Fruit fly (Drosophila melanogaster): Measurements from ENCODE around the gene CG11885.

Gene CG11885

dm6 chr2L:435311-435806 is 14.1 kb upstream of the CG11885 start (continued):
- TF ChIP-seq lov (optimal IDR thresholded peaks at IDR 0.05) = no peak
- 0 out of 3 replicates have a peak, but pooled peaks have one; percentile 17 for TF ChIP-seq lov (GFP tag; IDR thresholded peaks at IDR 0.05)
- no peak for TF ChIP-seq Chrac-16 (GFP tag; optimal IDR thresholded peaks at IDR 0.05)
- no peak for TF ChIP-seq HLH54F (GFP tag; optimal IDR thresholded peaks at IDR 0.05)
- no peak for TF ChIP-seq bowl (GFP tag; IDR thresholded peaks at IDR 0.05)
- no peak for TF ChIP-seq zfh1 (GFP tag; IDR thresholded peaks at IDR 0.05)
- no peak for TF ChIP-seq CG2129 (GFP tag; IDR thresholded peaks at IDR 0.05; ENCODE audit: partially characterized antibody)
- no peak for TF ChIP-seq stwl (tag; optimal IDR thresholded peaks at IDR 0.05)
- no peak for TF ChIP-seq Hr3 (GFP tag; optimal IDR thresholded peaks at IDR 0.05)
- TF ChIP-seq Mes4 (GFP tag; optimal IDR thresholded peaks at IDR 0.05) = no peak
- TF ChIP-seq CG12071 (GFP tag; optimal IDR thresholded peaks at IDR 0.05) = no peak
- TF ChIP-seq so (GFP tag; IDR thresholded peaks at IDR 0.05) = 0 out of 3 replicates have a peak, but pooled peaks have one; percentile 44
- TF ChIP-seq CG7556 (GFP tag; optimal IDR thresholded peaks at IDR 0.05) = no peak
- TF ChIP-seq CG12942 (GFP tag; optimal IDR thresholded peaks at IDR 0.05) = no peak
- no peak for TF ChIP-seq nom (GFP tag; optimal IDR thresholded peaks at IDR 0.05)
- TF ChIP-seq bab2 (GFP tag; optimal IDR thresholded peaks at IDR 0.05) = no peak
- no peak for TF ChIP-seq CG2202 (tag; optimal IDR thresholded peaks at IDR 0.05)
- no peak for TF ChIP-seq lola (GFP tag; optimal IDR thresholded peaks at IDR 0.05)
- TF ChIP-seq CG18011 (GFP tag; optimal IDR thresholded peaks at IDR 0.05) = no peak
- TF ChIP-seq Sry-β (GFP tag; optimal IDR thresholded peaks at IDR 0.05) = no peak
- no peak for TF ChIP-seq CG15514 (GFP tag; optimal IDR thresholded peaks at IDR 0.05)
- TF ChIP-seq MBD-R2 (GFP tag; IDR thresholded peaks at IDR 0.05) = no peak
- no peak for TF ChIP-seq CG4282 (GFP tag; optimal IDR thresholded peaks at IDR 0.05)
- TF ChIP-seq sim (GFP tag; IDR thresholded peaks at IDR 0.05) = no peak
- no peak for TF ChIP-seq Doc3 (GFP tag; IDR thresholded peaks at IDR 0.05; ENCODE audit: partially characterized antibody)
- no peak for TF ChIP-seq CG18262 (tag; optimal IDR thresholded peaks at IDR 0.05)
- no peak for TF ChIP-seq ftz-f1 (GFP tag; optimal IDR thresholded peaks at IDR 0.05)
- no peak for TF ChIP-seq maf-S (GFP tag; optimal IDR thresholded peaks at IDR 0.05)
- TF ChIP-seq B-H1 (GFP tag; IDR thresholded peaks at IDR 0.05) = no peak
- no peak for TF ChIP-seq slp2 (GFP tag; optimal IDR thresholded peaks at IDR 0.05)
- no peak for TF ChIP-seq NFAT (GFP tag; IDR thresholded peaks at IDR 0.05)
- no peak for TF ChIP-seq CG4617 (GFP tag; optimal IDR thresholded peaks at IDR 0.05; ENCODE audit: borderline replicate concordance)
- TF ChIP-seq ham (GFP tag; IDR thresholded peaks at IDR 0.05) = no peak
- no peak for TF ChIP-seq Nf-YA (GFP tag; IDR thresholded peaks at IDR 0.05)
- no peak for TF ChIP-seq gce (GFP tag; IDR thresholded peaks at IDR 0.05)
- TF ChIP-seq wor (GFP tag; IDR thresholded peaks at IDR 0.05) = no peak
- TF ChIP-seq CG9437 (GFP tag; optimal IDR thresholded peaks at IDR 0.05) = no peak
- TF ChIP-seq CG11247 (GFP tag; IDR thresholded peaks at IDR 0.05) = no peak
- no peak for TF ChIP-seq Elba2 (GFP tag; optimal IDR thresholded peaks at IDR 0.05)
- no peak for TF ChIP-seq Optix (GFP tag; IDR thresholded peaks at IDR 0.05)
- no peak for TF ChIP-seq otp (GFP tag; IDR thresholded peaks at IDR 0.05)
- TF ChIP-seq zen2 (GFP tag; IDR thresholded peaks at IDR 0.05; ENCODE audit: partially characterized antibody) = no peak
- no peak for TF ChIP-seq ems (GFP tag; optimal IDR thresholded peaks at IDR 0.05)
- TF ChIP-seq CG6175 (GFP tag; IDR thresholded peaks at IDR 0.05) = no peak
- TF ChIP-seq tap (tag; optimal IDR thresholded peaks at IDR 0.05) = no peak
- TF ChIP-seq ranshi (GFP tag; IDR thresholded peaks at IDR 0.05) = no peak
- no peak for TF ChIP-seq CG33213 (GFP tag; optimal IDR thresholded peaks at IDR 0.05)
- no peak for TF ChIP-seq CG12219 (GFP tag; optimal IDR thresholded peaks at IDR 0.05)
- TF ChIP-seq kay (GFP tag; optimal IDR thresholded peaks at IDR 0.05) = no peak

Data from whole organism, embryonic.